Worm (Caenorhabditis elegans) whole organism, L4/young adult: ENCODE measurements around the gene F14B8.6.
"Not testable (repeated sequence)": the region's sequence is repeated elsewhere in the genome, so short reads cannot be mapped to it uniquely, and the experiment has no call there.

ENCODE experiments used
- W03F9.2 ChIP-seq: fragments of 150-350 bp; optimal IDR thresholded peaks from 2 replicates; lab custom pipeline; 2014; ENCODE audit warnings: missing biosample characterization, missing genetic modification characterization
- dao-5 ChIP-seq: sonication (generic microtip); optimal IDR thresholded peaks from 2 replicates; lab custom pipeline; 2016; ENCODE audit warnings: missing genotype, missing genetic modification characterization, moderate library complexity, missing compliant biosample characterization
- him-1 ChIP-seq: sonication (generic microtip); optimal IDR thresholded peaks from 2 replicates; lab custom pipeline; 2016; ENCODE audit warnings: missing genotype, missing genetic modification reagents, missing genetic modification characterization, missing compliant biosample characterization

Gene F14B8.6

ce11 chrX:6899848-6900247, 32.4 kb downstream of the F14B8.6 start, which contains the start of gene F14B8.4:
F14B8.4 (minus strand) TSS chrX:6899948.
- TF ChIP-seq W03F9.2 (tag; lab: Kevin White, UChicago) (no peak), him-1 (tag; lab: Kevin White, UChicago) (no peak), dao-5 (tag; lab: Kevin White, UChicago) (no peak)

DNA sequence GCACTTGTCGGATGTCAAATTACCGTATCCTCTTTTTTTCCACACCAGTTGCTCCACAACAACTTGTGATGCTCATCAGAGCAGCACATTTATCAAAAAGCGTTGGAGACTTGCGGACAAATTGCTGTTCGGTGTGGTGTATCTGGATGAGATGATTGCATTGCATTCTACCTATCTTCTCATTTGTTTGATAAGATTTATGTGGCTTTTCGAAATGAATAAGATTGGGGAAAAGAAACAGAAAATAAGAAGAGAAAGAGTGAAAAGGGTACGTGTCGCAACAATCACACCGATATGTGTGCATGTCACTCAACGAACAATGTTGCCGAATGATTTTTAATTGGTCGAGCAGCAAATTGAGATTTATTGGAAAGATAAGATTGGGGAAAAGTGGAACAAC, 38.1 kb downstream of the F14B8.6 start:
- TF ChIP-seq dao-5 (tag; lab: Kevin White, UChicago) (no peak), him-1 (tag; lab: Kevin White, UChicago) (no peak), W03F9.2 (tag; lab: Kevin White, UChicago) (no peak)

- TF ChIP-seq W03F9.2 (tag; lab: Kevin White, UChicago), result no peak
- TF ChIP-seq him-1 (tag; lab: Kevin White, UChicago), result no peak
- no peak for TF ChIP-seq dao-5 (tag; lab: Kevin White, UChicago)
These were observed 39.2 kb downstream of the F14B8.6 start for ce11 chrX:6893074-6893473.

ce11 chrX:6889374-6889773, 42.9 kb downstream of the F14B8.6 start, which contains the start of gene unc-6:
unc-6 (plus strand) TSS chrX:6889674.
- TF ChIP-seq him-1 (tag; lab: Kevin White, UChicago) (no peak), W03F9.2 (tag; lab: Kevin White, UChicago) (no peak), dao-5 (tag; lab: Kevin White, UChicago) (no peak)

DNA sequence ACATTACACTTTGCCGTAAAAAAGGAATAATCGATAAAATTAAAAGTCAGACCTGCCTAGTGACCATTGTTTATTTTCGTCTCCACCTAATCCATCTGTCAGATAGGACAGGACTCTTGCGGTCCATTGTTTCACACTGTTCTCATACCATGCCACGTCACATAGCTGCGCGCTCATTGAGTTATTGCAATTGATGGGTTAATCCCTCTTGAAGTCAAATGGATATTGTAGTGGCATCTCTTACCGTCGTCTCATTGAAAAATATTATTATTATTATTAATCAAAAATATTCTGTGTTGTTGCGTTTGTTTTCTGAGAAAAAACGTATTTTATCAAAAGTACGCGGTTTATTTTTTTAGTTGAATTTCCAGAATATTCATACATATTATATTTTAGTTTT, 44.0 kb downstream of the F14B8.6 start:
- TF ChIP-seq him-1 (tag; lab: Kevin White, UChicago) (no peak), dao-5 (tag; lab: Kevin White, UChicago) (no peak), W03F9.2 (tag; lab: Kevin White, UChicago) (no peak)

DNA sequence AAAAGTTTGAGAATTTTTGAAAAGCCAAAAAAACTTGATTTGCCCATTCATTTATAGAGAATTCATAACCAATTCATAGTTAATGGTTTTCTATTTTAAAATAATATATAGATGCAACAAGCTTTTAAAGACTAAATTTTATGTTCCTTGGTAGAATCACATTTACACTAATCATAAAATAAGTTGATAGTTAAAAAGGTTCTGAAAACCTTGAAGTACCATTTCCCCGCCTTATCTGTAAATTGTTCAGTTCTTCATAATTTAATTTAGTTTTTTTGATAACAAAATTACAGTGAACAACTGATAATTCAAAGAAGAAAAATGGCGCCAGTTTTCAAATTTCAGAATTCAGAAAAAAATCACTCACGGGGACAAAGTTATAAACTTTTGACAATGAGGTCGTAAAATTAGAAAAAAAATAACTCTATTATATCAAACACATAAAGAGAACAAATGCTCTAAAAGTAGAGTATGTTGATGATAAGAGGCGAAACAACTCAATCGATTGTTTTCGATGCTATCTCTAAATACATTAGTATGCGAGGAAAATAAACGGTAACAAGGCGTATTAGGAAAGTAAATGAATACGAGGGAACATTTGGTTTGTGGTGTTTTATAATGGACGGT, 46.9 kb downstream of the F14B8.6 start, which contains the start of gene F41C6.7:
Gene F41C6.7 (minus strand): TSS at position 51 of the 627 bp plus-strand sequence.
- no peak for TF ChIP-seq W03F9.2 (tag; lab: Kevin White, UChicago)
- no peak for TF ChIP-seq dao-5 (tag; lab: Kevin White, UChicago)
- TF ChIP-seq him-1 (tag; lab: Kevin White, UChicago), result no peak

- no peak for TF ChIP-seq dao-5 (tag; lab: Kevin White, UChicago)
- TF ChIP-seq W03F9.2 (tag; lab: Kevin White, UChicago), result no peak
- TF ChIP-seq him-1 (tag; lab: Kevin White, UChicago), result no peak
These were observed 47.8 kb downstream of the F14B8.6 start for ce11 chrX:6884439-6884838.

DNA sequence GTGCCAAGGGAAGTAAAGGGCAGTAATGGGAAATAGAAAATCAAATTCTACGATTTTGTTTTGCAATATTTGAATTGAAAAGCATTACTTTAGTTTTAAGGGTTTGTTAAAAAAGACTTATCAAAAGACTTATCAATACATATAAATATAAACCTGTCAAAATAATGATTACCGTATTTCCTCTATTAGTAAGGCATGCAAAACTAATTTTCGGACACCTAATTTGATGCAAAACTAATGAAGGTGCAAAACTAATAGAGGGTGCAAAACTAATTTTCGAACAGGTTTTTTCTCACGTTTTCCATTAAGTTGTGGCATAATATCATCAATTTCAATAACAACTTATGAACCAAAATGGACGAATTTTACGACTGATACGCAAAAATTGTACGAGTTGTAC, 50.4 kb downstream of the F14B8.6 start, which contains the start of gene F41C6.6:
Gene F41C6.6 (minus strand): TSS at position 101 of the 400 bp plus-strand sequence.
- not testable (repeated sequence) for TF ChIP-seq W03F9.2, him-1, dao-5 (tag; lab: Kevin White, UChicago)
